Worm (Caenorhabditis elegans) whole organism, early embryonic: ENCODE measurements around the gene cyp-13B2.

Source experiments
- B0310.2 ChIP-seq: sonication (generic microtip); optimal IDR thresholded peaks from 2 replicates; lab custom pipeline; 2016; ENCODE audit warnings: mild to moderate bottlenecking, missing genetic modification characterization, missing compliant biosample characterization
- F13C5.2 ChIP-seq: sonication (generic microtip); optimal IDR thresholded peaks from 2 replicates; lab custom pipeline; 2017; ENCODE audit warnings: mild to moderate bottlenecking, missing genetic modification characterization, inconsistent platforms, missing compliant biosample characterization
- aly-1 ChIP-seq: sonication (generic microtip); optimal IDR thresholded peaks from 2 replicates; lab custom pipeline; 2016; ENCODE audit warnings: missing genetic modification characterization, missing compliant biosample characterization
- ama-1 ChIP-seq: fragments of 150-350 bp; optimal IDR thresholded peaks from 2 replicates; lab custom pipeline; 2014
- ceh-13 ChIP-seq: fragments of 200-800 bp; sonication (Bioruptor generic); optimal IDR thresholded peaks from 2 replicates; lab custom pipeline; 2018; ENCODE audit warnings: mild to moderate bottlenecking, missing genetic modification characterization, missing compliant biosample characterization
- ceh-36 ChIP-seq: sonication (generic microtip); optimal IDR thresholded peaks from 2 replicates; lab custom pipeline; 2016; ENCODE audit warnings: missing genetic modification characterization, inconsistent platforms, missing compliant biosample characterization
- ets-7 ChIP-seq: sonication (generic microtip); optimal IDR thresholded peaks from 2 replicates; lab custom pipeline; 2016; ENCODE audit warnings: missing genotype, missing genetic modification characterization, missing compliant biosample characterization
- flt-1 ChIP-seq: fragments of 200-800 bp; sonication (Bioruptor generic); IDR thresholded peaks from 2 replicates; pipeline ENCODE4 v1.3.6; 2022; ENCODE audit warnings: missing genetic modification characterization, missing compliant biosample characterization
- hmbx-1 ChIP-seq: sonication (generic microtip); optimal IDR thresholded peaks from 2 replicates; lab custom pipeline; 2016; ENCODE audit warnings: mild to moderate bottlenecking, missing genetic modification characterization, missing compliant biosample characterization
- hmg-4 ChIP-seq: fragments of 200-800 bp; sonication (Bioruptor generic); optimal IDR thresholded peaks from 2 replicates; lab custom pipeline; 2018; ENCODE audit warnings: mild to moderate bottlenecking, missing genetic modification characterization, missing compliant biosample characterization
- hnd-1 ChIP-seq: sonication (generic microtip); optimal IDR thresholded peaks from 2 replicates; lab custom pipeline; 2016; ENCODE audit warnings: missing genetic modification characterization, missing compliant biosample characterization
- pes-1 ChIP-seq: fragments of 200-800 bp; sonication (Bioruptor generic); IDR thresholded peaks from 2 replicates; pipeline ENCODE4 v1.3.6; 2022; ENCODE audit warnings: missing genetic modification reagents, missing genetic modification characterization, missing compliant biosample characterization
- scrt-1 ChIP-seq: fragments of 200-800 bp; sonication (Bioruptor generic); IDR thresholded peaks from 2 replicates; pipeline ENCODE4 v1.3.6; 2022; ENCODE audit warnings: missing genetic modification characterization, missing compliant biosample characterization
- sea-1 ChIP-seq: fragments of 200-800 bp; sonication (Bioruptor generic); conservative IDR thresholded peaks from 2 replicates; pipeline ENCODE4 v1.3.6; 2022; ENCODE audit warnings: missing genetic modification characterization, missing compliant biosample characterization
- tbx-11 ChIP-seq: fragments of 200-800 bp; sonication (Bioruptor generic); IDR thresholded peaks from 2 replicates; pipeline ENCODE4 v1.3.6; 2022; ENCODE audit warnings: missing genetic modification characterization, missing compliant biosample characterization
- tbx-37 ChIP-seq: fragments of 200-800 bp; sonication (Bioruptor generic); conservative IDR thresholded peaks from 2 replicates; pipeline ENCODE4 v1.3.6; 2022; ENCODE audit warnings: missing genetic modification reagents, missing genetic modification characterization, missing compliant biosample characterization
- tra-4 ChIP-seq: sonication (generic microtip); optimal IDR thresholded peaks from 2 replicates; lab custom pipeline; 2017; ENCODE audit warnings: missing genetic modification characterization, missing compliant biosample characterization

The cyp-13B2 gene

ce11 chrX:14206321-14206720 is 19.1 kb upstream of the cyp-13B2 start:
- TF ChIP-seq flt-1 (GFP tag; lab: Robert Waterston, UW) (no peak), ets-7 (tag; lab: Kevin White, UChicago) (no peak), scrt-1 (GFP tag; lab: Robert Waterston, UW) (no peak), tbx-11 (GFP tag; lab: Robert Waterston, UW) (no peak), F13C5.2 (no peak), tra-4 (no peak), aly-1 (tag; lab: Kevin White, UChicago) (no peak), ama-1 (lab: Kevin White, UChicago) (no peak), tbx-37 (GFP tag; lab: Robert Waterston, UW) (no peak), B0310.2 (tag; lab: Kevin White, UChicago) (no peak), hmg-4 (GFP tag; lab: Kevin White, UChicago) (no peak), hnd-1 (tag; lab: Kevin White, UChicago) (no peak), hmbx-1 (no peak), pes-1 (no peak), ceh-13 (GFP tag; lab: Kevin White, UChicago) (no peak), ceh-36 (tag; lab: Kevin White, UChicago) (no peak), sea-1 (no peak)

- TF ChIP-seq hmbx-1 (no peak), F13C5.2 (no peak), tbx-37 (GFP tag; lab: Robert Waterston, UW) (no peak), tbx-11 (GFP tag; lab: Robert Waterston, UW) (no peak), scrt-1 (GFP tag; lab: Robert Waterston, UW) (no peak), ceh-13 (GFP tag; lab: Kevin White, UChicago) (no peak), pes-1 (no peak), sea-1 (no peak), ceh-36 (tag; lab: Kevin White, UChicago) (no peak), tra-4 (no peak)
These were observed 17.4 kb upstream of the cyp-13B2 start, which contains the start of gene ceh-37 for ce11 chrX:14207942-14208341. Gene ceh-37, minus strand, starts transcription at chrX:14208000.

- TF ChIP-seq ceh-13 (GFP tag; lab: Kevin White, UChicago) (no peak), sea-1 (no peak), pes-1 (no peak), B0310.2 (tag; lab: Kevin White, UChicago) (no peak), scrt-1 (GFP tag; lab: Robert Waterston, UW) (no peak), hmbx-1 (no peak), tra-4 (no peak), F13C5.2 (no peak), hnd-1 (tag; lab: Kevin White, UChicago) (no peak), aly-1 (tag; lab: Kevin White, UChicago) (no peak), tbx-37 (GFP tag; lab: Robert Waterston, UW) (no peak), ceh-36 (tag; lab: Kevin White, UChicago) (no peak), tbx-11 (GFP tag; lab: Robert Waterston, UW) (no peak), flt-1 (GFP tag; lab: Robert Waterston, UW) (no peak)
These were observed 12.1 kb upstream of the cyp-13B2 start for ce11 chrX:14213314-14213713.

ce11 chrX:14214520-14215023 is 10.8 kb upstream of the cyp-13B2 start, which contains the start of gene K06G5.1:
Gene K06G5.1, plus strand, starts transcription at chrX:14214973.
- TF ChIP-seq F13C5.2 (no peak), scrt-1 (GFP tag; lab: Robert Waterston, UW) (no peak), ceh-13 (GFP tag; lab: Kevin White, UChicago) (no peak), hmbx-1 (no peak), tbx-11 (GFP tag; lab: Robert Waterston, UW) (no peak), hnd-1 (tag; lab: Kevin White, UChicago) (no peak), B0310.2 (tag; lab: Kevin White, UChicago) (no peak), flt-1 (GFP tag; lab: Robert Waterston, UW) (no peak), tra-4 (no peak), aly-1 (tag; lab: Kevin White, UChicago) (no peak), hmg-4 (GFP tag; lab: Kevin White, UChicago) (no peak), pes-1 (no peak), sea-1 (no peak), ceh-36 (tag; lab: Kevin White, UChicago) (no peak), tbx-37 (GFP tag; lab: Robert Waterston, UW) (no peak), ets-7 (tag; lab: Kevin White, UChicago) (no peak), ama-1 (lab: Kevin White, UChicago) (no peak)

ce11 chrX:14223156-14223555 is 2.2 kb upstream of the cyp-13B2 start, which contains the start of gene K06G5.3:
Gene K06G5.3, minus strand, starts transcription at chrX:14223256.
- no peak for TF ChIP-seq sea-1
- TF ChIP-seq ceh-36 (tag; lab: Kevin White, UChicago) = no peak
- no peak for TF ChIP-seq tra-4
- no peak for TF ChIP-seq hnd-1 (tag; lab: Kevin White, UChicago)
- no peak for TF ChIP-seq hmbx-1
- TF ChIP-seq F13C5.2 = no peak
- no peak for TF ChIP-seq aly-1 (tag; lab: Kevin White, UChicago)
- TF ChIP-seq ets-7 (tag; lab: Kevin White, UChicago) = no peak
- no peak for TF ChIP-seq ama-1 (lab: Kevin White, UChicago)
- TF ChIP-seq pes-1 = no peak
- no peak for TF ChIP-seq tbx-11 (GFP tag; lab: Robert Waterston, UW)
- TF ChIP-seq hmg-4 (GFP tag; lab: Kevin White, UChicago) = no peak
- TF ChIP-seq flt-1 (GFP tag; lab: Robert Waterston, UW) = no peak

- TF ChIP-seq scrt-1 (GFP tag; lab: Robert Waterston, UW) (0 out of 2 replicates have a peak, but pooled peaks have one; percentile 49), tbx-37 (GFP tag; lab: Robert Waterston, UW) (no peak), flt-1 (GFP tag; lab: Robert Waterston, UW) (peak; percentile 49; the same call in 1 of the 2 replicates), F13C5.2 (no peak), B0310.2 (tag; lab: Kevin White, UChicago) (no peak), hmbx-1 (no peak), ets-7 (tag; lab: Kevin White, UChicago) (no peak), sea-1 (peak; percentile 72; the same call in 1 of the 2 replicates), pes-1 (peak; percentile 79), hmg-4 (GFP tag; lab: Kevin White, UChicago) (no peak), ceh-13 (GFP tag; lab: Kevin White, UChicago) (no peak), ceh-36 (tag; lab: Kevin White, UChicago) (peak; percentile 59), hnd-1 (tag; lab: Kevin White, UChicago) (peak; percentile 29), aly-1 (tag; lab: Kevin White, UChicago) (peak; percentile 61), tra-4 (no peak), tbx-11 (GFP tag; lab: Robert Waterston, UW) (peak; percentile 38; the same call in 1 of the 2 replicates), ama-1 (lab: Kevin White, UChicago) (no peak)
These were observed 3.4 kb downstream of the cyp-13B2 start for ce11 chrX:14228764-14229163.
